Worm (Caenorhabditis elegans): ENCODE results near the gene C45B2.1.

C45B2.1 gene

ce11 chrX:6088718-6089117 lies 2.8 kb downstream of the C45B2.1 start:
- TF ChIP-seq elt-1 (tag; optimal IDR thresholded peaks at IDR 0.05; ENCODE audit: borderline replicate concordance, insufficient read depth) (no peak), drap-1 (GFP tag; optimal IDR thresholded peaks at IDR 0.05) (no peak), nhr-237 (tag; optimal IDR thresholded peaks at IDR 0.05) (no peak), ceh-43 (GFP tag; optimal IDR thresholded peaks at IDR 0.05) (no peak), sem-2 (GFP tag; optimal IDR thresholded peaks at IDR 0.05) (no peak), bed-3 (GFP tag; optimal IDR thresholded peaks at IDR 0.05) (no peak), M03D4.4 (tag; optimal IDR thresholded peaks at IDR 0.05) (no peak), ztf-11 (tag; optimal IDR thresholded peaks at IDR 0.05) (no peak), tbx-8 (GFP tag; optimal IDR thresholded peaks at IDR 0.05) (no peak), blmp-1 (tag; optimal IDR thresholded peaks at IDR 0.05) (no peak), cnd-1 (tag; optimal IDR thresholded peaks at IDR 0.05) (no peak), nhr-2 (tag; optimal IDR thresholded peaks at IDR 0.05) (no peak), ham-2 (GFP tag; optimal IDR thresholded peaks at IDR 0.05) (no peak), nhr-12 (tag; optimal IDR thresholded peaks at IDR 0.05) (no peak), elt-3 (tag; optimal IDR thresholded peaks at IDR 0.05) (no peak), mls-2 (tag; optimal IDR thresholded peaks at IDR 0.05) (no peak), mab-5 (tag; optimal IDR thresholded peaks at IDR 0.05) (no peak), unc-62 (GFP tag; optimal IDR thresholded peaks at IDR 0.05) (no peak), lin-32 (GFP tag; optimal IDR thresholded peaks at IDR 0.05) (no peak), sptf-1 (tag; optimal IDR thresholded peaks at IDR 0.05) (no peak)

ce11 chrX:6090779-6091178 lies 4.9 kb downstream of the C45B2.1 start:
- TF ChIP-seq nhr-12 (tag; optimal IDR thresholded peaks at IDR 0.05) (no peak), nhr-28 (tag; optimal IDR thresholded peaks at IDR 0.05) (no peak), sem-2 (GFP tag; optimal IDR thresholded peaks at IDR 0.05) (no peak), blmp-1 (tag; optimal IDR thresholded peaks at IDR 0.05) (no peak), ces-1 (GFP tag; optimal IDR thresholded peaks at IDR 0.05) (no peak), flh-1 (GFP tag; optimal IDR thresholded peaks at IDR 0.05) (no peak), lin-13 (tag; optimal IDR thresholded peaks at IDR 0.05) (no peak), unc-62 (GFP tag; optimal IDR thresholded peaks at IDR 0.05) (no peak), mls-2 (tag; optimal IDR thresholded peaks at IDR 0.05) (no peak), tbx-8 (GFP tag; optimal IDR thresholded peaks at IDR 0.05) (no peak), nhr-76 (tag; optimal IDR thresholded peaks at IDR 0.05) (no peak), elt-3 (tag; optimal IDR thresholded peaks at IDR 0.05) (no peak), nhr-237 (tag; optimal IDR thresholded peaks at IDR 0.05) (no peak), lin-32 (GFP tag; optimal IDR thresholded peaks at IDR 0.05) (no peak), mab-5 (tag; optimal IDR thresholded peaks at IDR 0.05) (no peak)

ce11 chrX:6091967-6092366 lies 6.0 kb downstream of the C45B2.1 start, which contains the start of gene hsp-3:
hsp-3 (minus strand) TSS chrX:6092124.
- TF ChIP-seq elt-3 (tag; optimal IDR thresholded peaks at IDR 0.05) (no peak), mls-2 (tag; optimal IDR thresholded peaks at IDR 0.05) (peak; percentile 70), nhr-28 (tag; optimal IDR thresholded peaks at IDR 0.05) (no peak), lin-13 (tag; optimal IDR thresholded peaks at IDR 0.05) (peak; percentile 98), ceh-39 (tag; optimal IDR thresholded peaks at IDR 0.05) (peak; percentile 92), zip-8 (tag; optimal IDR thresholded peaks at IDR 0.05) (peak; percentile 41), pha-4 (tag; optimal IDR thresholded peaks at IDR 0.05) (peak; percentile 99), blmp-1 (tag; optimal IDR thresholded peaks at IDR 0.05) (no peak), unc-39 (tag; optimal IDR thresholded peaks at IDR 0.05) (peak; percentile 95), nhr-12 (tag; optimal IDR thresholded peaks at IDR 0.05) (peak; percentile 84), M03D4.4 (tag; optimal IDR thresholded peaks at IDR 0.05) (peak; percentile 71), ceh-83 (GFP tag; optimal IDR thresholded peaks at IDR 0.05) (peak; percentile 57), sem-2 (GFP tag; optimal IDR thresholded peaks at IDR 0.05) (no peak), unc-62 (GFP tag; optimal IDR thresholded peaks at IDR 0.05) (peak; percentile 88), unc-120 (tag; optimal IDR thresholded peaks at IDR 0.05; ENCODE audit: poor library complexity, severe bottlenecking) (peak; percentile 77), cnd-1 (tag; optimal IDR thresholded peaks at IDR 0.05) (peak; percentile 79), mep-1 (tag; optimal IDR thresholded peaks at IDR 0.05) (peak; percentile 93), ces-1 (GFP tag; optimal IDR thresholded peaks at IDR 0.05) (peak; percentile 60), elt-1 (tag; optimal IDR thresholded peaks at IDR 0.05; ENCODE audit: borderline replicate concordance, insufficient read depth) (peak; percentile 9), tbx-8 (GFP tag; optimal IDR thresholded peaks at IDR 0.05) (peak; percentile 46), flh-1 (GFP tag; optimal IDR thresholded peaks at IDR 0.05) (no peak), ztf-11 (tag; optimal IDR thresholded peaks at IDR 0.05) (peak; percentile 96), lin-32 (GFP tag; optimal IDR thresholded peaks at IDR 0.05) (no peak), nhr-2 (tag; optimal IDR thresholded peaks at IDR 0.05) (peak; percentile 70), ham-2 (GFP tag; optimal IDR thresholded peaks at IDR 0.05) (peak; percentile 78), nhr-237 (tag; optimal IDR thresholded peaks at IDR 0.05) (peak; percentile 42), nhr-76 (tag; optimal IDR thresholded peaks at IDR 0.05) (no peak), lsy-2 (tag; optimal IDR thresholded peaks at IDR 0.05) (peak; percentile 92), sptf-1 (tag; optimal IDR thresholded peaks at IDR 0.05) (peak; percentile 89), snpc-4 (tag; optimal IDR thresholded peaks at IDR 0.05) (no peak), drap-1 (GFP tag; optimal IDR thresholded peaks at IDR 0.05) (peak; percentile 85), ceh-43 (GFP tag; optimal IDR thresholded peaks at IDR 0.05) (no peak), hlh-1 (tag; optimal IDR thresholded peaks at IDR 0.05) (peak; percentile 53), bed-3 (GFP tag; optimal IDR thresholded peaks at IDR 0.05) (peak; percentile 21), mab-5 (tag; optimal IDR thresholded peaks at IDR 0.05) (no peak)
